Fruit fly (Drosophila melanogaster) whole organism, embryonic: ENCODE results near the gene Gdh.

ENCODE experiments used
- CG13775 ChIP-seq: fragments of 200-800 bp; sonication (Bioruptor generic); optimal IDR thresholded peaks from 3 replicates; lab custom pipeline; 2017; ENCODE audit warnings: missing biosample characterization, mild to moderate bottlenecking, missing genetic modification characterization
- CG14441 ChIP-seq: fragments of 200-800 bp; sonication (Bioruptor generic); IDR thresholded peaks from 2 replicates; pipeline ENCODE4 v1.3.6; 2022; ENCODE audit warnings: missing biosample characterization, missing genetic modification characterization
- CG32772 ChIP-seq: fragments of 200-800 bp; sonication (Bioruptor generic); IDR thresholded peaks from 2 replicates; pipeline ENCODE4 v1.3.6; 2022; ENCODE audit warnings: missing biosample characterization, missing genetic modification characterization
- CG7271 ChIP-seq: fragments of 200-800 bp; sonication (Bioruptor generic); optimal IDR thresholded peaks from 2 replicates; lab custom pipeline; 2018; ENCODE audit warnings: missing biosample characterization, mild to moderate bottlenecking, missing genetic modification characterization, moderate library complexity
- CG8089 ChIP-seq: fragments of 200-800 bp; sonication (Bioruptor generic); optimal IDR thresholded peaks from 3 replicates; lab custom pipeline; 2016; ENCODE audit warnings: missing biosample characterization, missing genetic modification characterization
- al ChIP-seq: fragments of 200-800 bp; sonication (Bioruptor generic); IDR thresholded peaks from 2 replicates; pipeline ENCODE4 v1.3.6; 2022; ENCODE audit warnings: missing biosample characterization, missing genetic modification characterization
- br ChIP-seq: fragments of >200 bp; optimal IDR thresholded peaks from 2 replicates; lab custom pipeline; 2017
- dan ChIP-seq: fragments of 200-800 bp; sonication (Bioruptor generic); IDR thresholded peaks from 2 replicates; pipeline ENCODE4 v1.3.6; 2022; ENCODE audit warnings: missing biosample characterization, missing genetic modification characterization
- hth ChIP-seq: fragments of >200 bp; optimal IDR thresholded peaks from 2 replicates; lab custom pipeline; 2017; ENCODE audit warnings: inconsistent platforms
- lola ChIP-seq, 3 experiments: fragments of >200 bp in 2 of 3; fragments of 200-800 bp in 1 of 3; sonication (Bioruptor generic) in 1 of 3; optimal IDR thresholded peaks; 2 replicates each; lab custom pipeline; 2017 to 2019; ENCODE audit warnings: missing biosample characterization in 3 of 3, missing genetic modification characterization in 3 of 3, mild to moderate bottlenecking in 1 of 3, moderate library complexity in 1 of 3
- psq ChIP-seq: fragments of 200-800 bp; sonication (Bioruptor generic); optimal IDR thresholded peaks from 2 replicates; lab custom pipeline; 2017; ENCODE audit warnings: missing biosample characterization, missing genetic modification characterization
- run ChIP-seq: fragments of 200-800 bp; sonication (Bioruptor generic); optimal IDR thresholded peaks from 3 replicates; lab custom pipeline; 2018; ENCODE audit warnings: missing biosample characterization, mild to moderate bottlenecking, missing genetic modification characterization

DNA sequence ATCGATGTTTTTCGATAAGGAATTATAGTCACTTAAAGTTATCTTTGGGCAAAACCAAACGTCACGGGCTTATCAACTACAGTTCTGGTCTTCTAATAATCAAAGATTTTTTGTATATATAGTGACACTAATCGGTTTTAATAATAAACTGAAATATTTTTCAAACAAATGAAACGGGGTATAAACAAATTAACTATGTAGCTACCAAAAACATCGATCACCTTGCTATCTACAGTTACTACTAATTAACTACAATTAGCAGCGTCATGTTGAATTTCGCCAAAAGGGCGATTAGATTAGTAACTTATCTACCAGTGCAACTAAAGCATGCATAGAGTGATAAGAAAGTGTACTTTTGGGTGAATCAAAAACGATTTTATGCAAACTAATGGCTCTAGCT, 48.5 kb upstream of the Gdh start:
- TF ChIP-seq CG13775 (GFP tag; lab: Kevin White, UChicago), result no peak
- no peak for TF ChIP-seq al
- TF ChIP-seq CG7271 (tag; lab: Kevin White, UChicago), result no peak
- no peak for TF ChIP-seq hth (lab: Kevin White, UChicago)
- no peak for TF ChIP-seq CG14441 (GFP tag; lab: Robert Waterston, UW)
- no peak for TF ChIP-seq run
- no peak for TF ChIP-seq CG8089 (GFP tag; lab: Kevin White, UChicago)
- no peak for TF ChIP-seq psq (GFP tag; lab: Kevin White, UChicago)
- no peak for TF ChIP-seq CG32772 (GFP tag; lab: Robert Waterston, UW)
- TF ChIP-seq br (lab: Kevin White, UChicago), result no peak
- TF ChIP-seq lola (GFP tag; optimal IDR thresholded peaks at IDR 0.05; lab: Kevin White, UChicago), result no peak
- TF ChIP-seq dan (GFP tag; lab: Robert Waterston, UW), result no peak
